Worm (Caenorhabditis elegans) whole organism, late embryonic: ENCODE results near the gene col-138.

Experiments
- C08G9.2 ChIP-seq: sonication (generic microtip); optimal IDR thresholded peaks from 2 replicates; lab custom pipeline; 2016; ENCODE audit warnings: mild to moderate bottlenecking, missing genetic modification characterization, moderate library complexity, missing compliant biosample characterization
- K09A11.1 ChIP-seq: sonication (generic microtip); optimal IDR thresholded peaks from 2 replicates; lab custom pipeline; 2017; ENCODE audit warnings: antibody characterized with exemption, mild to moderate bottlenecking, missing genetic modification characterization, missing compliant biosample characterization; ENCODE audit not compliant: insufficient read depth
- T23F11.4 ChIP-seq: fragments of 200-800 bp; sonication (Bioruptor generic); optimal IDR thresholded peaks from 2 replicates; lab custom pipeline; 2018; ENCODE audit warnings: mild to moderate bottlenecking, missing genetic modification characterization, missing compliant biosample characterization
- ama-1 ChIP-seq: fragments of 150-350 bp; optimal IDR thresholded peaks from 2 replicates; lab custom pipeline; 2014
- ceh-14 ChIP-seq: sonication (generic microtip); optimal IDR thresholded peaks from 2 replicates; lab custom pipeline; 2016; ENCODE audit warnings: missing genotype, missing genetic modification characterization, missing compliant biosample characterization
- ceh-18 ChIP-seq: sonication (generic microtip); optimal IDR thresholded peaks from 2 replicates; lab custom pipeline; 2016; ENCODE audit warnings: missing genetic modification characterization, missing compliant biosample characterization
- ceh-2 ChIP-seq: sonication (generic microtip); optimal IDR thresholded peaks from 2 replicates; lab custom pipeline; 2016; ENCODE audit warnings: missing genotype, missing genetic modification characterization, missing compliant biosample characterization
- ceh-30 ChIP-seq: fragments of 150-350 bp; optimal IDR thresholded peaks from 2 replicates; lab custom pipeline; 2014; ENCODE audit warnings: missing biosample characterization, missing genetic modification characterization
- ceh-31 ChIP-seq: sonication (generic microtip); optimal IDR thresholded peaks from 2 replicates; lab custom pipeline; 2016; ENCODE audit warnings: missing genetic modification characterization, missing compliant biosample characterization
- ceh-34 ChIP-seq: sonication (generic microtip); optimal IDR thresholded peaks from 2 replicates; lab custom pipeline; 2016; ENCODE audit warnings: mild to moderate bottlenecking, missing genetic modification characterization, missing compliant biosample characterization
- ceh-9 ChIP-seq: sonication (generic microtip); optimal IDR thresholded peaks from 2 replicates; lab custom pipeline; 2016; ENCODE audit warnings: mild to moderate bottlenecking, missing genetic modification characterization, inconsistent platforms, missing compliant biosample characterization
- che-1 ChIP-seq: sonication (generic microtip); optimal IDR thresholded peaks from 2 replicates; lab custom pipeline; 2016; ENCODE audit warnings: mild to moderate bottlenecking, missing genetic modification characterization, missing compliant biosample characterization
- dmd-4 ChIP-seq: sonication (generic microtip); optimal IDR thresholded peaks from 2 replicates; lab custom pipeline; 2016; ENCODE audit warnings: borderline replicate concordance, missing genetic modification characterization, missing compliant biosample characterization
- elt-4 ChIP-seq: sonication (generic microtip); optimal IDR thresholded peaks from 2 replicates; lab custom pipeline; 2016; ENCODE audit warnings: missing genetic modification characterization, missing compliant biosample characterization
- eyg-1 ChIP-seq: sonication (generic microtip); optimal IDR thresholded peaks from 2 replicates; lab custom pipeline; 2016; ENCODE audit warnings: missing genotype, missing genetic modification characterization, missing compliant biosample characterization
- fkh-6 ChIP-seq: sonication (generic microtip); optimal IDR thresholded peaks from 2 replicates; lab custom pipeline; 2016; ENCODE audit warnings: missing genetic modification characterization, missing compliant biosample characterization
- gmeb-2 ChIP-seq: sonication (generic microtip); optimal IDR thresholded peaks from 2 replicates; lab custom pipeline; 2016; ENCODE audit warnings: missing genetic modification characterization, inconsistent platforms, missing compliant biosample characterization
- hlh-15 ChIP-seq: sonication (generic microtip); optimal IDR thresholded peaks from 2 replicates; lab custom pipeline; 2016; ENCODE audit warnings: missing genetic modification characterization, missing compliant biosample characterization
- hlh-30 ChIP-seq: sonication (generic microtip); optimal IDR thresholded peaks from 2 replicates; lab custom pipeline; 2017; ENCODE audit warnings: antibody characterized with exemption, missing genetic modification characterization, missing compliant biosample characterization; ENCODE audit not compliant: insufficient read depth
- hlh-6 ChIP-seq: sonication (generic microtip); optimal IDR thresholded peaks from 2 replicates; lab custom pipeline; 2016; ENCODE audit warnings: missing genotype, missing genetic modification characterization, missing compliant biosample characterization
- madf-2 ChIP-seq: sonication (generic microtip); optimal IDR thresholded peaks from 2 replicates; lab custom pipeline; 2017; ENCODE audit warnings: missing genetic modification characterization, missing compliant biosample characterization
- mec-3 ChIP-seq: sonication (generic microtip); optimal IDR thresholded peaks from 2 replicates; lab custom pipeline; 2016; ENCODE audit warnings: borderline replicate concordance, missing genetic modification characterization, missing compliant biosample characterization
- nhr-11 ChIP-seq: fragments of 150-350 bp; optimal IDR thresholded peaks from 2 replicates; lab custom pipeline; 2014; ENCODE audit warnings: missing biosample characterization, missing genetic modification characterization
- nhr-232 ChIP-seq: sonication (generic microtip); optimal IDR thresholded peaks from 2 replicates; lab custom pipeline; 2016; ENCODE audit warnings: missing genetic modification characterization, missing compliant biosample characterization
- odd-2 ChIP-seq: sonication (generic microtip); optimal IDR thresholded peaks from 2 replicates; lab custom pipeline; 2017; ENCODE audit warnings: antibody characterized with exemption, mild to moderate bottlenecking, missing genetic modification characterization, missing compliant biosample characterization
- pax-1 ChIP-seq: fragments of 150-350 bp; optimal IDR thresholded peaks from 2 replicates; lab custom pipeline; 2014; ENCODE audit warnings: missing biosample characterization, missing genetic modification characterization
- pha-4 ChIP-seq: fragments of 150-350 bp; optimal IDR thresholded peaks from 2 replicates; lab custom pipeline; 2018; ENCODE audit warnings: missing biosample characterization, missing genetic modification reagents, missing genetic modification characterization
- pros-1 ChIP-seq: fragments of 150-350 bp; optimal IDR thresholded peaks from 2 replicates; lab custom pipeline; 2014; ENCODE audit warnings: missing biosample characterization, missing genetic modification reagents, missing genetic modification characterization
- sox-2 ChIP-seq: fragments of 200-800 bp; sonication (Bioruptor generic); IDR thresholded peaks from 2 replicates; pipeline ENCODE4 v1.3.6; 2022; ENCODE audit warnings: missing genetic modification reagents, missing genetic modification characterization, missing compliant biosample characterization
- sox-4 ChIP-seq: sonication (generic microtip); optimal IDR thresholded peaks from 2 replicates; lab custom pipeline; 2017; ENCODE audit warnings: mild to moderate bottlenecking, missing genetic modification characterization, inconsistent platforms, missing compliant biosample characterization
- tbx-2 ChIP-seq: sonication (generic microtip); optimal IDR thresholded peaks from 2 replicates; lab custom pipeline; 2016; ENCODE audit warnings: missing genetic modification characterization, missing compliant biosample characterization
- tbx-7 ChIP-seq: sonication (generic microtip); optimal IDR thresholded peaks from 2 replicates; lab custom pipeline; 2016; ENCODE audit warnings: missing genotype, missing genetic modification characterization, missing compliant biosample characterization
- ttx-3 ChIP-seq: sonication (generic microtip); optimal IDR thresholded peaks from 2 replicates; lab custom pipeline; 2016; ENCODE audit warnings: missing genetic modification reagents, missing genetic modification characterization, missing compliant biosample characterization
- unc-86 ChIP-seq: sonication (generic microtip); optimal IDR thresholded peaks from 2 replicates; lab custom pipeline; 2016; ENCODE audit warnings: missing genetic modification characterization, missing compliant biosample characterization
- zip-5 ChIP-seq: sonication (generic microtip); optimal IDR thresholded peaks from 2 replicates; lab custom pipeline; 2016; ENCODE audit warnings: missing genetic modification characterization, missing compliant biosample characterization

col-138 gene

ce11 chrIV:17191791-17192190 is 8.3 kb upstream of the col-138 start, which contains the start of gene flp-17:
Gene flp-17 (minus strand): TSS chrIV:17191891.
- TF ChIP-seq sox-4 (tag; lab: Kevin White, UChicago), result no peak
- no peak for TF ChIP-seq hlh-30
- no peak for TF ChIP-seq odd-2
- no peak for TF ChIP-seq ceh-34 (tag; lab: Kevin White, UChicago)
- no peak for TF ChIP-seq sox-2
- no peak for TF ChIP-seq mec-3 (tag; lab: Kevin White, UChicago)
- TF ChIP-seq C08G9.2 (tag; lab: Kevin White, UChicago), result no peak
- TF ChIP-seq hlh-15, result no peak
- no peak for TF ChIP-seq tbx-2

- TF ChIP-seq che-1 (tag; lab: Kevin White, UChicago), result no peak
- no peak for TF ChIP-seq ceh-18 (tag; lab: Kevin White, UChicago)
- TF ChIP-seq zip-5 (tag; lab: Kevin White, UChicago), result no peak
- no peak for TF ChIP-seq pros-1 (tag; lab: Kevin White, UChicago)
- no peak for TF ChIP-seq ceh-30 (tag; lab: Kevin White, UChicago)
- no peak for TF ChIP-seq gmeb-2 (tag; lab: Kevin White, UChicago)
- no peak for TF ChIP-seq sox-2
- no peak for TF ChIP-seq pha-4
Observed at ce11 chrIV:17189193-17189592, 5.7 kb upstream of the col-138 start.

- TF ChIP-seq tbx-7 (tag; lab: Kevin White, UChicago) (no peak), eyg-1 (tag; lab: Kevin White, UChicago) (no peak), K09A11.1 (tag; lab: Kevin White, UChicago) (no peak), pax-1 (tag; lab: Kevin White, UChicago) (no peak), fkh-6 (tag; lab: Kevin White, UChicago) (peak; percentile 9), hlh-6 (tag; lab: Kevin White, UChicago) (peak; percentile 32)
Observed at ce11 chrIV:17183032-17183608, 409 bp downstream of the col-138 start.

- TF ChIP-seq ceh-2 (tag; lab: Kevin White, UChicago) (no peak), pax-1 (tag; lab: Kevin White, UChicago) (no peak), tbx-2 (no peak), madf-2 (no peak), C08G9.2 (tag; lab: Kevin White, UChicago) (no peak), ama-1 (lab: Kevin White, UChicago) (no peak), odd-2 (no peak), T23F11.4 (GFP tag; lab: Kevin White, UChicago) (no peak), unc-86 (no peak), ceh-31 (no peak), pros-1 (tag; lab: Kevin White, UChicago) (no peak)
Observed at ce11 chrIV:17179565-17179964, 4.0 kb downstream of the col-138 start.

ce11 chrIV:17179071-17179470 is 4.5 kb downstream of the col-138 start:
- TF ChIP-seq pax-1 (tag; lab: Kevin White, UChicago) (no peak), tbx-2 (no peak), K09A11.1 (tag; lab: Kevin White, UChicago) (no peak), elt-4 (tag; lab: Kevin White, UChicago) (no peak), pha-4 (no peak), unc-86 (no peak), dmd-4 (tag; lab: Kevin White, UChicago) (no peak), ttx-3 (tag; lab: Kevin White, UChicago) (no peak), nhr-232 (no peak), ceh-14 (no peak), ceh-2 (tag; lab: Kevin White, UChicago) (no peak), ceh-9 (no peak), nhr-11 (tag; lab: Kevin White, UChicago) (no peak)
